Worm (Caenorhabditis elegans): ENCODE data around the gene let-60.

Gene let-60

ce11 chrIV:11641802-11642201 lies 49.1 kb downstream of the let-60 start, which contains the start of gene ZK809.1:
TSS of gene ZK809.1 (plus strand) at chrIV:11642102.
- no peak for TF ChIP-seq jun-1 (tag; optimal IDR thresholded peaks at IDR 0.05)
- no peak for TF ChIP-seq fkh-4 (tag; optimal IDR thresholded peaks at IDR 0.05; ENCODE audit: borderline replicate concordance)
- TF ChIP-seq fos-1 (tag; optimal IDR thresholded peaks at IDR 0.05) = no peak
- TF ChIP-seq nhr-84 (tag; optimal IDR thresholded peaks at IDR 0.05) = no peak
- TF ChIP-seq dpl-1 (GFP tag; optimal IDR thresholded peaks at IDR 0.05) = no peak
- no peak for TF ChIP-seq pax-3 (tag; optimal IDR thresholded peaks at IDR 0.05)
- no peak for TF ChIP-seq nhr-20 (tag; optimal IDR thresholded peaks at IDR 0.05)
- no peak for TF ChIP-seq swsn-7 (tag; optimal IDR thresholded peaks at IDR 0.05)
- TF ChIP-seq snpc-4 (tag; optimal IDR thresholded peaks at IDR 0.05) = no peak
- TF ChIP-seq isw-1 (GFP tag; IDR thresholded peaks at IDR 0.05) = no peak
- TF ChIP-seq aha-1 (tag; optimal IDR thresholded peaks at IDR 0.05) = no peak
- no peak for TF ChIP-seq elt-3 (tag; optimal IDR thresholded peaks at IDR 0.05)
- TF ChIP-seq C34B4.2 (tag; optimal IDR thresholded peaks at IDR 0.05) = no peak
- no peak for TF ChIP-seq elt-2 (tag; optimal IDR thresholded peaks at IDR 0.05)
- no peak for TF ChIP-seq tlp-1 (tag; optimal IDR thresholded peaks at IDR 0.05)

- TF ChIP-seq ama-1 (optimal IDR thresholded peaks at IDR 0.05) (no peak), efl-3 (GFP tag; optimal IDR thresholded peaks at IDR 0.05) (no peak), fkh-10 (GFP tag; optimal IDR thresholded peaks at IDR 0.05) (no peak), swsn-7 (tag; optimal IDR thresholded peaks at IDR 0.05) (no peak), zip-4 (GFP tag; optimal IDR thresholded peaks at IDR 0.05) (no peak), nhr-47 (tag; optimal IDR thresholded peaks at IDR 0.05) (no peak), ceh-88 (GFP tag; IDR thresholded peaks at IDR 0.05) (no peak), ceh-90 (tag; optimal IDR thresholded peaks at IDR 0.05) (no peak), nhr-20 (tag; optimal IDR thresholded peaks at IDR 0.05) (no peak), ces-1 (GFP tag; optimal IDR thresholded peaks at IDR 0.05) (no peak), sup-37 (GFP tag; optimal IDR thresholded peaks at IDR 0.05) (no peak), ceh-8 (GFP tag; optimal IDR thresholded peaks at IDR 0.05) (no peak), aly-2 (tag; optimal IDR thresholded peaks at IDR 0.05) (no peak), xbp-1 (tag; optimal IDR thresholded peaks at IDR 0.05) (no peak), F16B12.6 (tag; optimal IDR thresholded peaks at IDR 0.05) (no peak), vab-15 (tag; optimal IDR thresholded peaks at IDR 0.05) (no peak), nhr-84 (tag; optimal IDR thresholded peaks at IDR 0.05) (no peak), lin-35 (GFP tag; optimal IDR thresholded peaks at IDR 0.05) (no peak), C34B4.2 (tag; optimal IDR thresholded peaks at IDR 0.05) (no peak), alr-1 (tag; optimal IDR thresholded peaks at IDR 0.05; ENCODE audit: borderline replicate concordance) (no peak)
These were observed 50.0 kb downstream of the let-60 start, which contains the start of gene ttr-50 for ce11 chrIV:11640915-11641314. TSS of gene ttr-50 (minus strand) at chrIV:11641015.
